Worm (Caenorhabditis elegans) whole organism, mixed stage, embryonic: Measurements from ENCODE around the gene C46C11.3.

ENCODE experiments used
- blmp-1 ChIP-seq: fragments of 150-350 bp; optimal IDR thresholded peaks from 2 replicates; lab custom pipeline; 2014; ENCODE audit warnings: missing biosample characterization, missing genetic modification characterization
- ceh-39 ChIP-seq: fragments of 150-350 bp; optimal IDR thresholded peaks from 2 replicates; lab custom pipeline; 2014; ENCODE audit warnings: missing biosample characterization, missing genetic modification characterization
- ces-1 ChIP-seq: fragments of 150-350 bp; optimal IDR thresholded peaks from 2 replicates; lab custom pipeline; 2014; ENCODE audit warnings: missing biosample characterization, missing genetic modification reagents, missing genetic modification characterization
- lin-13 ChIP-seq: fragments of 150-350 bp; optimal IDR thresholded peaks from 2 replicates; lab custom pipeline; 2014; ENCODE audit warnings: missing biosample characterization, missing genetic modification characterization

- no peak for TF ChIP-seq ces-1 (GFP tag; lab: Kevin White, UChicago)
- TF ChIP-seq lin-13 = no peak
- no peak for TF ChIP-seq blmp-1 (tag; lab: Kevin White, UChicago)
- no peak for TF ChIP-seq ceh-39
These were observed 31.9 kb downstream of the C46C11.3 start, which contains the start of gene ceh-1 for ce11 chrX:4654057-4654456.
